Worm (Caenorhabditis elegans) whole organism, L4 larva: ENCODE results near the gene srsx-3.

Source experiments
- F44E2.7 ChIP-seq: fragments of 200-800 bp; sonication (Bioruptor generic); IDR thresholded peaks from 2 replicates; pipeline ENCODE4 v2.1.2; 2022; ENCODE audit warnings: missing genetic modification characterization, missing compliant biosample characterization
- F49E8.2 ChIP-seq: sonication (generic microtip); optimal IDR thresholded peaks from 2 replicates; lab custom pipeline; 2016; ENCODE audit warnings: missing compliant biosample characterization, mild to moderate bottlenecking, missing genetic modification characterization, borderline replicate concordance
- T20F7.1 ChIP-seq: fragments of 200-800 bp; sonication (Bioruptor generic); optimal IDR thresholded peaks from 2 replicates; lab custom pipeline; 2018; ENCODE audit warnings: mild to moderate bottlenecking, missing genetic modification characterization, missing compliant biosample characterization
- T26A8.4 ChIP-seq: fragments of 200-800 bp; sonication (Bioruptor generic); IDR thresholded peaks from 2 replicates; pipeline ENCODE4 v1.3.6; 2022; ENCODE audit warnings: missing genetic modification characterization, missing compliant biosample characterization
- Y5F2A.4 ChIP-seq: fragments of 200-800 bp; sonication (Bioruptor generic); optimal IDR thresholded peaks from 2 replicates; lab custom pipeline; 2018; ENCODE audit warnings: mild to moderate bottlenecking, missing genetic modification characterization, missing compliant biosample characterization
- ZK337.2 ChIP-seq: fragments of 200-800 bp; sonication (Bioruptor generic); IDR thresholded peaks from 2 replicates; pipeline ENCODE4 v1.3.6; 2022; ENCODE audit warnings: missing genetic modification reagents, missing genetic modification characterization, missing compliant biosample characterization
- ZK546.5 ChIP-seq, 2 experiments: sonication (generic microtip); optimal IDR thresholded peaks; 2 replicates each; lab custom pipeline; 2017; ENCODE audit warnings: missing biosample characterization in 2 of 2, missing genetic modification characterization in 2 of 2
- ceh-20 ChIP-seq: fragments of 200-800 bp; sonication (Bioruptor generic); IDR thresholded peaks from 2 replicates; pipeline ENCODE4 v1.3.6; 2022; ENCODE audit warnings: missing genetic modification reagents, missing genetic modification characterization, missing compliant biosample characterization
- ceh-28 ChIP-seq: fragments of 150-350 bp; optimal IDR thresholded peaks from 2 replicates; lab custom pipeline; 2014; ENCODE audit warnings: missing biosample characterization, missing genetic modification reagents, missing genetic modification characterization
- ceh-32 ChIP-seq: sonication (generic microtip); optimal IDR thresholded peaks from 2 replicates; lab custom pipeline; 2016; ENCODE audit warnings: mild to moderate bottlenecking, missing genetic modification characterization, missing compliant biosample characterization; ENCODE audit not compliant: poor library complexity
- ceh-44 ChIP-seq: fragments of 200-800 bp; sonication (Bioruptor generic); IDR thresholded peaks from 2 replicates; pipeline ENCODE4 v1.3.6; 2022; ENCODE audit warnings: missing genetic modification reagents, missing genetic modification characterization, missing compliant biosample characterization
- ceh-62 ChIP-seq: sonication (generic microtip); optimal IDR thresholded peaks from 2 replicates; lab custom pipeline; 2017; ENCODE audit warnings: missing biosample characterization, missing genetic modification characterization
- ceh-82 ChIP-seq: sonication (generic microtip); optimal IDR thresholded peaks from 2 replicates; lab custom pipeline; 2017; ENCODE audit warnings: missing biosample characterization, missing genetic modification characterization
- daf-12 ChIP-seq: fragments of 150-350 bp; optimal IDR thresholded peaks from 2 replicates; lab custom pipeline; 2014; ENCODE audit warnings: missing biosample characterization, missing genetic modification reagents, missing genetic modification characterization
- daf-16 ChIP-seq, 3 experiments: sonication (generic microtip); optimal IDR thresholded peaks; 2 replicates each; lab custom pipeline; 2016 to 2017; ENCODE audit warnings: missing genetic modification characterization in 3 of 3, missing genetic modification reagents in 3 of 3, mild to moderate bottlenecking in 2 of 3, missing compliant biosample characterization in 2 of 3, missing biosample characterization in 1 of 3, moderate library complexity in 1 of 3
- daf-19 ChIP-seq: fragments of 200-800 bp; sonication (Bioruptor generic); conservative IDR thresholded peaks from 2 replicates; pipeline ENCODE4 v1.3.6; 2022; ENCODE audit warnings: missing genetic modification characterization, missing compliant biosample characterization
- daf-8 ChIP-seq: fragments of 200-800 bp; sonication (Bioruptor generic); IDR thresholded peaks from 2 replicates; pipeline ENCODE4 v1.3.6; 2022; ENCODE audit warnings: missing genetic modification characterization, missing compliant biosample characterization
- dmd-8 ChIP-seq: fragments of 200-800 bp; sonication (Bioruptor generic); IDR thresholded peaks from 2 replicates; pipeline ENCODE4 v1.3.6; 2022; ENCODE audit warnings: missing genetic modification characterization, missing compliant biosample characterization
- duxl-1 ChIP-seq: sonication (generic microtip); optimal IDR thresholded peaks from 2 replicates; lab custom pipeline; 2016; ENCODE audit warnings: mild to moderate bottlenecking, missing genetic modification characterization, moderate library complexity, missing compliant biosample characterization; ENCODE audit not compliant: poor library complexity
- dve-1 ChIP-seq: sonication (generic microtip); optimal IDR thresholded peaks from 2 replicates; lab custom pipeline; 2017; ENCODE audit warnings: antibody characterized with exemption, mild to moderate bottlenecking, missing genetic modification characterization, missing compliant biosample characterization; ENCODE audit not compliant: insufficient read depth
- egl-27 ChIP-seq: sonication (generic microtip); optimal IDR thresholded peaks from 3 replicates; lab custom pipeline; 2017; ENCODE audit warnings: missing biosample characterization, missing genetic modification reagents, missing genetic modification characterization
- egl-43 ChIP-seq: fragments of 200-800 bp; sonication (Bioruptor generic); IDR thresholded peaks from 2 replicates; pipeline ENCODE4 v1.3.6; 2022; ENCODE audit warnings: missing genetic modification reagents, missing genetic modification characterization, missing compliant biosample characterization
- fkh-10 ChIP-seq: fragments of 150-350 bp; optimal IDR thresholded peaks from 2 replicates; lab custom pipeline; 2014; ENCODE audit warnings: missing biosample characterization, missing genetic modification reagents, missing genetic modification characterization
- fos-1 ChIP-seq: fragments of 150-350 bp; optimal IDR thresholded peaks from 2 replicates; lab custom pipeline; 2014; ENCODE audit warnings: missing biosample characterization, missing genetic modification characterization
- hlh-11 ChIP-seq: fragments of 200-800 bp; sonication (Bioruptor generic); optimal IDR thresholded peaks from 2 replicates; lab custom pipeline; 2018; ENCODE audit warnings: mild to moderate bottlenecking, missing genetic modification characterization, missing compliant biosample characterization
- hlh-30 ChIP-seq: sonication (generic microtip); optimal IDR thresholded peaks from 2 replicates; lab custom pipeline; 2017; ENCODE audit warnings: antibody characterized with exemption, mild to moderate bottlenecking, missing genetic modification characterization, missing compliant biosample characterization; ENCODE audit not compliant: insufficient read depth
- lim-7 ChIP-seq: fragments of 200-800 bp; sonication (Bioruptor generic); IDR thresholded peaks from 2 replicates; pipeline ENCODE4 v1.3.6; 2022; ENCODE audit warnings: missing genetic modification characterization, missing compliant biosample characterization
- lin-15B ChIP-seq: fragments of 150-350 bp; sonication (generic microtip); optimal IDR thresholded peaks from 3 replicates; lab custom pipeline; 2014; ENCODE audit warnings: missing biosample characterization, missing genetic modification characterization
- lin-38 ChIP-seq: fragments of 200-800 bp; sonication (Bioruptor generic); IDR thresholded peaks from 2 replicates; pipeline ENCODE4 v1.3.6; 2022; ENCODE audit warnings: missing genetic modification reagents, missing genetic modification characterization, missing compliant biosample characterization
- madf-5 ChIP-seq, 2 experiments: fragments of 200-800 bp; sonication (Bioruptor generic); IDR thresholded peaks; 2 replicates each; pipeline ENCODE4 v1.3.6; 2022; ENCODE audit warnings: missing compliant biosample characterization in 2 of 2, missing genetic modification characterization in 2 of 2
- mdt-29 ChIP-seq: fragments of 200-800 bp; sonication (Bioruptor generic); IDR thresholded peaks from 2 replicates; pipeline ENCODE4 v1.3.6; 2022; ENCODE audit warnings: missing genetic modification reagents, missing genetic modification characterization, missing compliant biosample characterization
- mep-1 ChIP-seq: fragments of 150-350 bp; sonication (generic microtip); optimal IDR thresholded peaks from 3 replicates; lab custom pipeline; 2014; ENCODE audit warnings: missing biosample characterization, missing genetic modification characterization
- nhr-10 ChIP-seq: fragments of 150-350 bp; optimal IDR thresholded peaks from 2 replicates; lab custom pipeline; 2014; ENCODE audit warnings: missing biosample characterization, missing genetic modification characterization
- nhr-237 ChIP-seq: sonication (generic microtip); optimal IDR thresholded peaks from 2 replicates; lab custom pipeline; 2017; ENCODE audit warnings: missing biosample characterization, missing genetic modification characterization
- nhr-41 ChIP-seq: fragments of 200-800 bp; sonication (Bioruptor generic); IDR thresholded peaks from 2 replicates; pipeline ENCODE4 v1.3.6; 2022; ENCODE audit warnings: missing genetic modification reagents, missing genetic modification characterization, missing compliant biosample characterization
- nhr-42 ChIP-seq: fragments of 200-800 bp; sonication (Bioruptor generic); IDR thresholded peaks from 2 replicates; pipeline ENCODE4 v1.3.6; 2022; ENCODE audit warnings: missing genetic modification characterization, missing compliant biosample characterization
- nhr-77 ChIP-seq: fragments of 150-350 bp; optimal IDR thresholded peaks from 2 replicates; lab custom pipeline; 2014; ENCODE audit warnings: missing biosample characterization, missing genetic modification characterization
- pha-4 ChIP-seq, 2 experiments: fragments of 150-350 bp in 1 of 2; fragments of 200-800 bp in 1 of 2; sonication (Bioruptor generic) in 1 of 2; IDR thresholded peaks in 1 of 2; optimal IDR thresholded peaks in 1 of 2; 2 replicates each; pipeline versions ENCODE4 v1.3.6 to Lab custom; 2014 to 2022; ENCODE audit warnings: missing genetic modification characterization in 2 of 2, missing genetic modification reagents in 2 of 2, missing biosample characterization in 1 of 2, missing compliant biosample characterization in 1 of 2
- php-3 ChIP-seq: fragments of 200-800 bp; sonication (Bioruptor generic); IDR thresholded peaks from 2 replicates; pipeline ENCODE4 v1.3.6; 2022; ENCODE audit warnings: missing genetic modification reagents, missing genetic modification characterization, missing compliant biosample characterization
- pqm-1 ChIP-seq: sonication (generic microtip); optimal IDR thresholded peaks from 2 replicates; lab custom pipeline; 2017; ENCODE audit warnings: missing biosample characterization, missing genetic modification characterization
- saeg-2 ChIP-seq: fragments of 200-800 bp; sonication (Bioruptor generic); IDR thresholded peaks from 2 replicates; pipeline ENCODE4 v1.3.6; 2022; ENCODE audit warnings: missing genetic modification reagents, missing genetic modification characterization, missing compliant biosample characterization
- set-16 ChIP-seq: fragments of 200-800 bp; sonication (Bioruptor generic); IDR thresholded peaks from 2 replicates; pipeline ENCODE4 v1.3.6; 2022; ENCODE audit warnings: missing genetic modification reagents, missing genetic modification characterization, missing compliant biosample characterization
- snpc-4 ChIP-seq: fragments of 150-350 bp; optimal IDR thresholded peaks from 2 replicates; lab custom pipeline; 2014; ENCODE audit warnings: missing biosample characterization, missing genetic modification characterization
- spr-3 ChIP-seq: fragments of 200-800 bp; sonication (Bioruptor generic); optimal IDR thresholded peaks from 2 replicates; lab custom pipeline; 2018; ENCODE audit warnings: mild to moderate bottlenecking, missing genetic modification characterization, missing compliant biosample characterization
- tag-97 ChIP-seq: fragments of 200-800 bp; sonication (Bioruptor generic); IDR thresholded peaks from 2 replicates; pipeline ENCODE4 v1.3.6; 2022; ENCODE audit warnings: missing genetic modification characterization, missing compliant biosample characterization
- unc-130 ChIP-seq: sonication (generic microtip); optimal IDR thresholded peaks from 2 replicates; lab custom pipeline; 2016; ENCODE audit warnings: missing genetic modification reagents, missing genetic modification characterization, missing compliant biosample characterization
- vab-7 ChIP-seq: fragments of 200-800 bp; sonication (Bioruptor generic); IDR thresholded peaks from 2 replicates; pipeline ENCODE4 v1.3.6; 2022; ENCODE audit warnings: missing genetic modification reagents, missing genetic modification characterization, missing compliant biosample characterization
- zag-1 ChIP-seq: fragments of 150-350 bp; optimal IDR thresholded peaks from 2 replicates; lab custom pipeline; 2014; ENCODE audit warnings: missing biosample characterization, missing genetic modification characterization
- zfp-3 ChIP-seq: fragments of 200-800 bp; sonication (Bioruptor generic); conservative IDR thresholded peaks from 2 replicates; pipeline ENCODE4 v1.3.6; 2022; ENCODE audit warnings: missing genetic modification reagents, missing genetic modification characterization, missing compliant biosample characterization
- zip-2 ChIP-seq: fragments of 150-350 bp; optimal IDR thresholded peaks from 2 replicates; lab custom pipeline; 2014; ENCODE audit warnings: missing biosample characterization, missing genetic modification characterization
- ztf-11 ChIP-seq: fragments of 150-350 bp; optimal IDR thresholded peaks from 2 replicates; lab custom pipeline; 2014; ENCODE audit warnings: missing biosample characterization, missing genetic modification characterization

srsx-3 gene

ce11 chrV:7978798-7979197 lies 41.7 kb upstream of the srsx-3 start (continued):
- no peak for TF ChIP-seq daf-8
- TF ChIP-seq snpc-4 (tag; lab: Kevin White, UChicago) = no peak
- no peak for TF ChIP-seq duxl-1 (tag; lab: Kevin White, UChicago)
- TF ChIP-seq daf-12 (tag; lab: Kevin White, UChicago) = no peak
- TF ChIP-seq zfp-3 (GFP tag; lab: Robert Waterston, UW) = no peak
- TF ChIP-seq ZK546.5 (tag; optimal IDR thresholded peaks at IDR 0.05; lab: Kevin White, UChicago) = no peak
- TF ChIP-seq nhr-42 (GFP tag; lab: Robert Waterston, UW) = no peak
- TF ChIP-seq ceh-62 = no peak
- TF ChIP-seq daf-16 (GFP tag; optimal IDR thresholded peaks at IDR 0.05; lab: Kevin White, UChicago) = no peak
- peak; percentile 36 for TF ChIP-seq daf-16 (tag; optimal IDR thresholded peaks at IDR 0.05; lab: Kevin White, UChicago)
- no peak for TF ChIP-seq nhr-77 (tag; lab: Kevin White, UChicago)
- TF ChIP-seq egl-43 (GFP tag; lab: Robert Waterston, UW) = 0 out of 2 replicates have a peak, but pooled peaks have one; percentile 49
- TF ChIP-seq T26A8.4 = 0 out of 2 replicates have a peak, but pooled peaks have one; percentile 20
- no peak for TF ChIP-seq hlh-30 (tag; lab: Kevin White, UChicago)
- TF ChIP-seq pqm-1 (tag; lab: Kevin White, UChicago) = no peak
- TF ChIP-seq vab-7 = no peak
- no peak for TF ChIP-seq ztf-11 (tag; lab: Kevin White, UChicago)
- TF ChIP-seq zip-2 (tag; lab: Kevin White, UChicago) = no peak
- no peak for TF ChIP-seq lim-7 (GFP tag; lab: Robert Waterston, UW)
- TF ChIP-seq ceh-20 (GFP tag; lab: Robert Waterston, UW) = no peak
- no peak for TF ChIP-seq dmd-8
- no peak for TF ChIP-seq nhr-41 (GFP tag; lab: Robert Waterston, UW)
- no peak for TF ChIP-seq nhr-237 (tag; lab: Kevin White, UChicago)
- TF ChIP-seq ceh-32 = no peak
- no peak for TF ChIP-seq saeg-2
- no peak for TF ChIP-seq set-16
- 0 out of 2 replicates have a peak, but pooled peaks have one; percentile 35 for TF ChIP-seq F44E2.7 (GFP tag; lab: Robert Waterston, UW)
- TF ChIP-seq madf-5 (GFP tag; IDR thresholded peaks at IDR 0.05; lab: Robert Waterston, UW) = no peak
- no peak for TF ChIP-seq tag-97
- no peak for TF ChIP-seq lin-15B (tag; lab: Kevin White, UChicago)
- TF ChIP-seq daf-19 (GFP tag; lab: Robert Waterston, UW) = no peak
- no peak for TF ChIP-seq pha-4 (GFP tag; IDR thresholded peaks at IDR 0.05; lab: Robert Waterston, UW)
- TF ChIP-seq pha-4 (tag; optimal IDR thresholded peaks at IDR 0.05; lab: Kevin White, UChicago) = peak; percentile 0
- TF ChIP-seq fos-1 (tag; lab: Kevin White, UChicago) = no peak
- TF ChIP-seq mep-1 (tag; lab: Kevin White, UChicago) = peak; percentile 64
- no peak for TF ChIP-seq ceh-82 (tag; lab: Kevin White, UChicago)
- TF ChIP-seq unc-130 (GFP tag; lab: Kevin White, UChicago) = no peak
- no peak for TF ChIP-seq mdt-29 (GFP tag; lab: Robert Waterston, UW)
- peak; percentile 78 for TF ChIP-seq dve-1 (tag; lab: Kevin White, UChicago)
- TF ChIP-seq zag-1 = no peak
- TF ChIP-seq hlh-11 (tag; lab: Kevin White, UChicago) = peak; percentile 52
- no peak for TF ChIP-seq ceh-28 (tag; lab: Kevin White, UChicago)
- no peak for TF ChIP-seq spr-3
- TF ChIP-seq php-3 (GFP tag; lab: Robert Waterston, UW) = no peak
- TF ChIP-seq F49E8.2 = no peak
- TF ChIP-seq ceh-44 (GFP tag; lab: Robert Waterston, UW) = no peak
- no peak for TF ChIP-seq egl-27 (tag; lab: Kevin White, UChicago)
- no peak for TF ChIP-seq Y5F2A.4 (GFP tag; lab: Kevin White, UChicago)
- no peak for TF ChIP-seq ZK337.2 (GFP tag; lab: Robert Waterston, UW)
- TF ChIP-seq fkh-10 = no peak
- TF ChIP-seq T20F7.1 (GFP tag; lab: Kevin White, UChicago) = no peak
- no peak for TF ChIP-seq lin-38 (GFP tag; lab: Robert Waterston, UW)
- TF ChIP-seq nhr-10 (tag; lab: Kevin White, UChicago) = no peak
